Fruit fly (Drosophila melanogaster): ENCODE data around the gene MnM.
A peak's percentile ranks its signal among the peaks of the same experiment; 100 is the strongest.

MnM gene

DNA sequence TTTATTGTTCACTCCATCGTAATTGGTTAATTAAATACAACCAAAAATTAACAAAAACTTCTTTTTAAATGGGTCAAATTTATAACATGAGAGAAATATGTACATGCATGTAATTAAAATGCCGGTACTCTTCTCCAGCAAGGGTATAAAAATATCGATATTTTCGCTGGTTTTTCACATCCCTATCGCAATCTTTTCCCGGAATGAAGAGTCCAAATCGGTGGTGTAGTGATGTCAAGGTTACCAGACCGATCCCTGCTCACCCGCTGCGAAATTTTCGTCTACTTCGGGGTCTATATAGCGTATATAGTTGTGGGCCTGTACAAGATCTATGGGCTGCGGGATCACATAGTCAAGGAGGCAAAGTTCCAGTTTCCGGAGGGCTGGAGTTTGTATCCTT is 16.4 kb downstream of the MnM start, which contains the start of gene rasp (continued):
- TF ChIP-seq CG15011 (GFP tag; optimal IDR thresholded peaks at IDR 0.05) (no peak), sna (GFP tag; IDR thresholded peaks at IDR 0.05; ENCODE audit: partially characterized antibody) (0 out of 2 replicates have a peak, but pooled peaks have one; percentile 29), CG18619 (GFP tag; optimal IDR thresholded peaks at IDR 0.05) (no peak), CG13287 (GFP tag; IDR thresholded peaks at IDR 0.05; ENCODE audit: partially characterized antibody) (peak; percentile 49), Sry-δ (GFP tag; optimal IDR thresholded peaks at IDR 0.05) (peak; percentile 79), CG6813 (GFP tag; optimal IDR thresholded peaks at IDR 0.05) (no peak), Eip74EF (GFP tag; optimal IDR thresholded peaks at IDR 0.05) (no peak), btn (GFP tag; optimal IDR thresholded peaks at IDR 0.05) (no peak), bbx (GFP tag; IDR thresholded peaks at IDR 0.05; ENCODE audit: partially characterized antibody) (peak; percentile 45; the same call in 1 of the 2 replicates), ATbp (GFP tag; optimal IDR thresholded peaks at IDR 0.05) (no peak), Trl (optimal IDR thresholded peaks at IDR 0.05) (no peak), Trl (GFP tag; optimal IDR thresholded peaks at IDR 0.05) (no peak), Camta (GFP tag; optimal IDR thresholded peaks at IDR 0.05) (no peak), row (GFP tag; IDR thresholded peaks at IDR 0.05) (0 out of 3 replicates have a peak, but pooled peaks have one; percentile 16), CG1233 (GFP tag; optimal IDR thresholded peaks at IDR 0.05) (no peak), CG15514 (GFP tag; optimal IDR thresholded peaks at IDR 0.05) (peak; percentile 42), CG7786 (GFP tag; optimal IDR thresholded peaks at IDR 0.05) (no peak), CG3065 (GFP tag; optimal IDR thresholded peaks at IDR 0.05) (no peak), Doc3 (GFP tag; IDR thresholded peaks at IDR 0.05; ENCODE audit: partially characterized antibody) (0 out of 3 replicates have a peak, but pooled peaks have one; percentile 38), CG11696 (GFP tag; IDR thresholded peaks at IDR 0.05) (no peak), Atf6 (GFP tag; IDR thresholded peaks at IDR 0.05) (no peak), Mes4 (GFP tag; optimal IDR thresholded peaks at IDR 0.05) (no peak), CG11093 (GFP tag; IDR thresholded peaks at IDR 0.05) (no peak), rib (GFP tag; IDR thresholded peaks at IDR 0.05) (no peak), TFAM (GFP tag; optimal IDR thresholded peaks at IDR 0.05) (no peak), YL-1 (GFP tag; optimal IDR thresholded peaks at IDR 0.05) (peak; percentile 34), dimm (GFP tag; IDR thresholded peaks at IDR 0.05) (no peak), MESR4 (GFP tag; optimal IDR thresholded peaks at IDR 0.05) (peak; percentile 48), Nf-YC (tag; optimal IDR thresholded peaks at IDR 0.05) (no peak), CTCF (GFP tag; optimal IDR thresholded peaks at IDR 0.05) (no peak), Rx (GFP tag; IDR thresholded peaks at IDR 0.05) (no peak), CG1603 (tag; optimal IDR thresholded peaks at IDR 0.05) (peak; percentile 21), BEAF-32 (GFP tag; optimal IDR thresholded peaks at IDR 0.05) (peak; percentile 63), CG7556 (GFP tag; optimal IDR thresholded peaks at IDR 0.05) (no peak), sob (GFP tag; IDR thresholded peaks at IDR 0.05) (no peak), CG30403 (GFP tag; optimal IDR thresholded peaks at IDR 0.05) (no peak), CG2129 (GFP tag; IDR thresholded peaks at IDR 0.05; ENCODE audit: partially characterized antibody) (peak; percentile 47), ERR (GFP tag; optimal IDR thresholded peaks at IDR 0.05) (no peak), Med (GFP tag) (peak; percentile 44), C15 (GFP tag; IDR thresholded peaks at IDR 0.05) (no peak), disco-r (GFP tag; optimal IDR thresholded peaks at IDR 0.05) (no peak), CG10274 (GFP tag; optimal IDR thresholded peaks at IDR 0.05) (no peak), vvl (GFP tag; IDR thresholded peaks at IDR 0.05) (no peak), CG6254 (GFP tag; optimal IDR thresholded peaks at IDR 0.05) (no peak), nerfin-1 (tag; optimal IDR thresholded peaks at IDR 0.05) (peak; percentile 34), Six4 (GFP tag; optimal IDR thresholded peaks at IDR 0.05) (no peak), nau (GFP tag; optimal IDR thresholded peaks at IDR 0.05) (no peak), zen (tag; optimal IDR thresholded peaks at IDR 0.05) (peak; percentile 10), ftz-f1 (GFP tag; optimal IDR thresholded peaks at IDR 0.05) (peak; percentile 41), CG8924 (tag; optimal IDR thresholded peaks at IDR 0.05) (no peak), eve (GFP tag; optimal IDR thresholded peaks at IDR 0.05) (no peak)
